Fruit fly (Drosophila melanogaster) whole organism, prepupa: ENCODE measurements around the gene CG45002.

Experiments
- Blimp-1 ChIP-seq: fragments of 200-800 bp; sonication (Bioruptor generic); optimal IDR thresholded peaks from 3 replicates; lab custom pipeline; 2017; ENCODE audit warnings: missing biosample characterization, missing genetic modification characterization, mild to moderate bottlenecking, moderate library complexity, missing genetic modification reagents
- CG11762 ChIP-seq: fragments of 200-800 bp; sonication (Bioruptor generic); optimal IDR thresholded peaks from 3 replicates; lab custom pipeline; 2016; ENCODE audit warnings: missing biosample characterization, missing genetic modification characterization; ENCODE audit not compliant: insufficient read depth
- CG32006 ChIP-seq: fragments of 200-800 bp; sonication (Bioruptor generic); optimal IDR thresholded peaks from 3 replicates; lab custom pipeline; 2017; ENCODE audit warnings: missing biosample characterization, mild to moderate bottlenecking, missing genetic modification characterization
- Ets96B ChIP-seq: fragments of 200-800 bp; optimal IDR thresholded peaks from 2 replicates; lab custom pipeline; 2019; ENCODE audit warnings: missing biosample characterization, mild to moderate bottlenecking, missing genetic modification characterization, moderate library complexity
- Lpt ChIP-seq: fragments of 200-800 bp; sonication (Bioruptor generic); optimal IDR thresholded peaks from 3 replicates; lab custom pipeline; 2016; ENCODE audit warnings: missing biosample characterization, missing genetic modification characterization
- Sox15 ChIP-seq: fragments of 200-800 bp; sonication (Bioruptor generic); optimal IDR thresholded peaks from 3 replicates; lab custom pipeline; 2016; ENCODE audit warnings: missing biosample characterization, missing genetic modification characterization
- salr ChIP-seq, 2 experiments: fragments of 200-800 bp; sonication (Bioruptor generic); optimal IDR thresholded peaks; 3 replicates each; lab custom pipeline; 2016 to 2018; ENCODE audit warnings: missing biosample characterization in 2 of 2, missing genetic modification characterization in 2 of 2, mild to moderate bottlenecking in 1 of 2

DNA sequence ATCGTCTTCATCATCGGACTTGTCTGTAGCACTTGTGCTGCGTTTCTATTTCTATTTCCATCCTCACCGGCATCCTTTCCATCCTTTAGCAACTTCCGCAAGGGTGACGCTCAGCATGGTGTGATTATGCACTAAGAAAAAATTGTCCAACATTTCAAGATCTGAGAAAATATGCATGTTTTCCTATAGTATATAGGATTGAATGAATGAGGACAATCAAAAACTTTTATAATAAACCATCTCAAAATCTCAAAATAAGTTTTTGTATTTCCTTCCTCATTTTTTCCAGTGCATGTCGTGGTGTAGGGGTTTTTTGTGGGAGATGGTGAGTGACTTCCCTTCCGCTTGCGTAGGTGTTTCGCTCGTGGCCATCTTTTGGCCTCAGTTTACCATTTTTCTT, 45.1 kb downstream of the CG45002 start:
- no peak for TF ChIP-seq Sox15 (GFP tag; lab: Kevin White, UChicago)
- TF ChIP-seq CG32006 (GFP tag; lab: Kevin White, UChicago): no peak
- TF ChIP-seq Lpt (GFP tag; lab: Kevin White, UChicago): no peak
- no peak for TF ChIP-seq Blimp-1 (GFP tag; lab: Kevin White, UChicago)
- TF ChIP-seq salr (GFP tag; optimal IDR thresholded peaks at IDR 0.05; lab: Kevin White, UChicago): no peak
- TF ChIP-seq Ets96B: no peak
- no peak for TF ChIP-seq CG11762 (GFP tag; lab: Kevin White, UChicago)
